Worm (Caenorhabditis elegans) whole organism, young adult: ENCODE data around the gene C46C11.4.

Source experiments
- B0261.1 ChIP-seq: sonication (generic microtip); optimal IDR thresholded peaks from 2 replicates; lab custom pipeline; 2016; ENCODE audit warnings: mild to moderate bottlenecking, missing genetic modification characterization, moderate library complexity, missing compliant biosample characterization
- C06A6.2 ChIP-seq: fragments of 200-800 bp; sonication (Bioruptor generic); conservative IDR thresholded peaks from 2 replicates; pipeline ENCODE4 v1.3.6; 2022; ENCODE audit warnings: missing genetic modification characterization, missing compliant biosample characterization
- D2030.7 ChIP-seq: fragments of 200-800 bp; sonication (Bioruptor generic); IDR thresholded peaks from 2 replicates; pipeline ENCODE4 v1.3.6; 2022; ENCODE audit warnings: missing genetic modification reagents, missing genetic modification characterization, missing compliant biosample characterization
- F39B2.1 ChIP-seq: fragments of 200-800 bp; sonication (Bioruptor generic); IDR thresholded peaks from 2 replicates; pipeline ENCODE4 v1.3.6; 2022; ENCODE audit warnings: missing genetic modification reagents, missing genetic modification characterization, missing compliant biosample characterization
- F55B11.4 ChIP-seq: sonication (generic microtip); optimal IDR thresholded peaks from 2 replicates; lab custom pipeline; 2016; ENCODE audit warnings: missing compliant biosample characterization, missing genetic modification characterization, borderline replicate concordance; ENCODE audit not compliant: insufficient read depth
- F57A8.1 ChIP-seq: fragments of 200-800 bp; sonication (Bioruptor generic); optimal IDR thresholded peaks from 2 replicates; lab custom pipeline; 2018; ENCODE audit warnings: mild to moderate bottlenecking, missing genetic modification characterization, moderate library complexity, missing compliant biosample characterization
- T07F8.4 ChIP-seq: sonication (generic microtip); optimal IDR thresholded peaks from 2 replicates; lab custom pipeline; 2016; ENCODE audit warnings: mild to moderate bottlenecking, missing genetic modification characterization, moderate library complexity, missing compliant biosample characterization
- Y53F4B.3 ChIP-seq: fragments of 200-800 bp; sonication (Bioruptor generic); IDR thresholded peaks from 2 replicates; pipeline ENCODE4 v1.3.6; 2022; ENCODE audit warnings: missing genetic modification reagents, missing genetic modification characterization, missing compliant biosample characterization
- Y56A3A.18 ChIP-seq: fragments of 200-800 bp; sonication (Bioruptor generic); IDR thresholded peaks from 2 replicates; pipeline ENCODE4 v1.3.6; 2022; ENCODE audit warnings: missing genetic modification reagents, missing genetic modification characterization, missing compliant biosample characterization
- Y67H2A.10 ChIP-seq: fragments of 200-800 bp; sonication (Bioruptor generic); conservative IDR thresholded peaks from 2 replicates; pipeline ENCODE4 v1.3.6; 2022; ENCODE audit warnings: missing genetic modification reagents, missing genetic modification characterization, missing compliant biosample characterization
- Y79H2A.3 ChIP-seq: fragments of 200-800 bp; sonication (Bioruptor generic); conservative IDR thresholded peaks from 2 replicates; pipeline ENCODE4 v1.3.6; 2022; ENCODE audit warnings: missing genetic modification reagents, missing genetic modification characterization, missing compliant biosample characterization
- akir-1 ChIP-seq: fragments of 200-800 bp; sonication (Bioruptor generic); optimal IDR thresholded peaks from 2 replicates; lab custom pipeline; 2018; ENCODE audit warnings: mild to moderate bottlenecking, missing genetic modification characterization, moderate library complexity, missing compliant biosample characterization
- aptf-3 ChIP-seq: fragments of 200-800 bp; sonication (Bioruptor generic); IDR thresholded peaks from 2 replicates; pipeline ENCODE4 v1.3.6; 2022; ENCODE audit warnings: missing genetic modification characterization, missing compliant biosample characterization
- athp-1 ChIP-seq: sonication (generic microtip); optimal IDR thresholded peaks from 2 replicates; lab custom pipeline; 2017; ENCODE audit warnings: mild to moderate bottlenecking, missing genetic modification characterization, missing compliant biosample characterization
- bed-1 ChIP-seq: fragments of 200-800 bp; sonication (Bioruptor generic); IDR thresholded peaks from 2 replicates; pipeline ENCODE4 v1.3.6; 2022; ENCODE audit warnings: missing genetic modification reagents, missing genetic modification characterization, missing compliant biosample characterization
- ccch-3 ChIP-seq: fragments of 200-800 bp; sonication (Bioruptor generic); optimal IDR thresholded peaks from 2 replicates; lab custom pipeline; 2018; ENCODE audit warnings: mild to moderate bottlenecking, missing genetic modification characterization, missing compliant biosample characterization
- ceh-100 ChIP-seq: fragments of 200-800 bp; sonication (Bioruptor generic); IDR thresholded peaks from 2 replicates; pipeline ENCODE4 v1.3.6; 2022; ENCODE audit warnings: missing genetic modification reagents, missing genetic modification characterization, missing compliant biosample characterization
- ceh-79 ChIP-seq: sonication (generic microtip); optimal IDR thresholded peaks from 2 replicates; lab custom pipeline; 2017; ENCODE audit warnings: mild to moderate bottlenecking, missing genetic modification characterization, missing compliant biosample characterization
- chd-7 ChIP-seq: sonication (generic microtip); optimal IDR thresholded peaks from 2 replicates; lab custom pipeline; 2016; ENCODE audit warnings: mild to moderate bottlenecking, missing genetic modification characterization, moderate library complexity, missing compliant biosample characterization
- dox-1 ChIP-seq: fragments of 200-800 bp; sonication (Bioruptor generic); IDR thresholded peaks from 2 replicates; pipeline ENCODE4 v1.3.6; 2022; ENCODE audit warnings: missing genetic modification reagents, missing genetic modification characterization, missing compliant biosample characterization
- dpff-1 ChIP-seq: sonication (generic microtip); optimal IDR thresholded peaks from 2 replicates; lab custom pipeline; 2017; ENCODE audit warnings: mild to moderate bottlenecking, missing genetic modification characterization, missing compliant biosample characterization
- egl-44 ChIP-seq: fragments of 200-800 bp; sonication (Bioruptor generic); IDR thresholded peaks from 2 replicates; pipeline ENCODE4 v1.3.6; 2022; ENCODE audit warnings: missing genetic modification reagents, missing genetic modification characterization, missing compliant biosample characterization
- fkh-3 ChIP-seq: sonication (generic microtip); optimal IDR thresholded peaks from 2 replicates; lab custom pipeline; 2016; ENCODE audit warnings: mild to moderate bottlenecking, missing genetic modification characterization, missing compliant biosample characterization
- hlh-26 ChIP-seq: fragments of 200-800 bp; sonication (Bioruptor generic); conservative IDR thresholded peaks from 2 replicates; pipeline ENCODE4 v1.3.6; 2022; ENCODE audit warnings: missing genetic modification reagents, missing genetic modification characterization, missing compliant biosample characterization
- hmg-20 ChIP-seq: fragments of 200-800 bp; sonication (Bioruptor generic); IDR thresholded peaks from 2 replicates; pipeline ENCODE4 v1.3.6; 2022; ENCODE audit warnings: missing genetic modification reagents, missing genetic modification characterization, missing compliant biosample characterization
- lin-26 ChIP-seq: fragments of 200-800 bp; sonication (Bioruptor generic); IDR thresholded peaks from 2 replicates; pipeline ENCODE4 v1.3.6; 2022; ENCODE audit warnings: missing genetic modification reagents, missing genetic modification characterization, missing compliant biosample characterization
- madf-10 ChIP-seq: sonication (generic microtip); optimal IDR thresholded peaks from 2 replicates; lab custom pipeline; 2016; ENCODE audit warnings: mild to moderate bottlenecking, missing genetic modification characterization, missing compliant biosample characterization
- madf-6 ChIP-seq: fragments of 200-800 bp; sonication (Bioruptor generic); IDR thresholded peaks from 2 replicates; pipeline ENCODE4 v1.3.6; 2022; ENCODE audit warnings: missing genetic modification reagents, missing genetic modification characterization, missing compliant biosample characterization
- nhr-179 ChIP-seq: sonication (generic microtip); optimal IDR thresholded peaks from 2 replicates; lab custom pipeline; 2016; ENCODE audit warnings: mild to moderate bottlenecking, missing genetic modification characterization, missing compliant biosample characterization
- nhr-27 ChIP-seq: fragments of 200-800 bp; sonication (Bioruptor generic); optimal IDR thresholded peaks from 2 replicates; lab custom pipeline; 2018; ENCODE audit warnings: mild to moderate bottlenecking, missing genetic modification characterization, moderate library complexity, missing compliant biosample characterization
- nhr-80 ChIP-seq: sonication (generic microtip); optimal IDR thresholded peaks from 2 replicates; lab custom pipeline; 2016; ENCODE audit warnings: missing genetic modification characterization, missing compliant biosample characterization
- rec-8 ChIP-seq, 2 experiments: sonication (generic microtip); optimal IDR thresholded peaks; 2 replicates each; lab custom pipeline; 2016; ENCODE audit warnings: mild to moderate bottlenecking in 2 of 2, missing genetic modification characterization in 2 of 2, missing genetic modification reagents in 2 of 2, missing genotype in 2 of 2, missing biosample characterization in 1 of 2, missing compliant biosample characterization in 1 of 2, moderate library complexity in 1 of 2
- rpc-1 ChIP-seq, 2 experiments: fragments of 150-350 bp in 1 of 2; sonication (generic microtip) in 1 of 2; optimal IDR thresholded peaks; 2 replicates each; lab custom pipeline; 2014 to 2018; ENCODE audit warnings: missing biosample characterization in 1 of 2, missing genetic modification characterization in 1 of 2, missing genetic modification reagents in 1 of 2, missing genotype in 1 of 2
- snpc-1.1 ChIP-seq: sonication (generic microtip); optimal IDR thresholded peaks from 2 replicates; lab custom pipeline; 2017; ENCODE audit warnings: missing genetic modification characterization, mild to moderate bottlenecking, missing compliant biosample characterization, antibody characterized with exemption, moderate library complexity, missing genotype, missing genetic modification reagents; ENCODE audit not compliant: insufficient read depth
- somi-1 ChIP-seq: fragments of 200-800 bp; sonication (Bioruptor generic); optimal IDR thresholded peaks from 2 replicates; lab custom pipeline; 2018; ENCODE audit warnings: mild to moderate bottlenecking, missing genetic modification characterization, missing compliant biosample characterization
- tbx-9 ChIP-seq: sonication (generic microtip); optimal IDR thresholded peaks from 2 replicates; lab custom pipeline; 2016; ENCODE audit warnings: borderline replicate concordance, missing genetic modification characterization, inconsistent platforms, missing compliant biosample characterization
- ztf-28 ChIP-seq: fragments of 200-800 bp; sonication (Bioruptor generic); IDR thresholded peaks from 2 replicates; pipeline ENCODE4 v1.3.6; 2022; ENCODE audit warnings: missing genetic modification reagents, missing genetic modification characterization, missing compliant biosample characterization

The C46C11.4 gene

ce11 chrX:4660268-4660880 is 13.4 kb upstream of the C46C11.4 start, which contains the start of gene nhr-45:
TSS of gene nhr-45 (minus strand) at chrX:4660318.
- no peak for TF ChIP-seq B0261.1
- no peak for TF ChIP-seq bed-1 (GFP tag; lab: Robert Waterston, UW)
- no peak for TF ChIP-seq aptf-3
- no peak for TF ChIP-seq hlh-26 (GFP tag; lab: Robert Waterston, UW)
- TF ChIP-seq tbx-9 (tag; lab: Kevin White, UChicago) = no peak
- peak; percentile 55 for TF ChIP-seq nhr-80
- TF ChIP-seq F39B2.1 (GFP tag; lab: Robert Waterston, UW) = no peak

ce11 chrX:4658706-4659105 is 11.7 kb upstream of the C46C11.4 start:
- TF ChIP-seq nhr-80 (peak; percentile 57), snpc-1.1 (tag; lab: Kevin White, UChicago) (no peak), F55B11.4 (tag; lab: Kevin White, UChicago) (no peak), dox-1 (0 out of 2 replicates have a peak, but pooled peaks have one; percentile 24)

ce11 chrX:4658303-4658702 is 11.3 kb upstream of the C46C11.4 start:
- TF ChIP-seq Y79H2A.3 (GFP tag; lab: Robert Waterston, UW) (no peak), C06A6.2 (GFP tag; lab: Robert Waterston, UW) (no peak), lin-26 (GFP tag; lab: Robert Waterston, UW) (no peak), egl-44 (no peak), madf-6 (GFP tag; lab: Robert Waterston, UW) (no peak), Y56A3A.18 (GFP tag; lab: Robert Waterston, UW) (no peak), T07F8.4 (no peak), rpc-1 (optimal IDR thresholded peaks at IDR 0.05; lab: Kevin White, UChicago) (no peak), rpc-1 (tag; optimal IDR thresholded peaks at IDR 0.05; lab: Kevin White, UChicago) (no peak), F57A8.1 (GFP tag; lab: Kevin White, UChicago) (no peak)
- TF ChIP-seq, all 124 proteins: peak for 0

- TF ChIP-seq ceh-79 (no peak), ccch-3 (GFP tag; lab: Kevin White, UChicago) (no peak), madf-10 (tag; lab: Kevin White, UChicago) (no peak), Y53F4B.3 (no peak), akir-1 (GFP tag; lab: Kevin White, UChicago) (no peak), nhr-27 (tag; lab: Kevin White, UChicago) (no peak), ztf-28 (GFP tag; lab: Robert Waterston, UW) (no peak), athp-1 (no peak), nhr-179 (no peak), ceh-100 (GFP tag; lab: Robert Waterston, UW) (no peak), dpff-1 (tag; lab: Kevin White, UChicago) (no peak), fkh-3 (tag; lab: Kevin White, UChicago) (no peak), D2030.7 (GFP tag; lab: Robert Waterston, UW) (no peak), chd-7 (tag; lab: Kevin White, UChicago) (no peak), rec-8 (tag; optimal IDR thresholded peaks at IDR 0.05; lab: Kevin White, UChicago) (no peak), hmg-20 (no peak), somi-1 (GFP tag; lab: Kevin White, UChicago) (no peak), bed-1 (GFP tag; lab: Robert Waterston, UW) (no peak), Y67H2A.10 (GFP tag; lab: Robert Waterston, UW) (no peak)
- TF ChIP-seq, all 124 proteins: peak for 0
These were observed 10.6 kb upstream of the C46C11.4 start for ce11 chrX:4657577-4657976.
